Worm (Caenorhabditis elegans) whole organism, late embryonic: ENCODE results near the gene H21P03.10.

ENCODE experiments used
- ama-1 ChIP-seq: fragments of 150-350 bp; optimal IDR thresholded peaks from 2 replicates; lab custom pipeline; 2014
- ceh-24 ChIP-seq: sonication (generic microtip); optimal IDR thresholded peaks from 2 replicates; lab custom pipeline; 2016; ENCODE audit warnings: mild to moderate bottlenecking, missing genetic modification characterization, missing compliant biosample characterization
- ets-4 ChIP-seq: sonication (generic microtip); optimal IDR thresholded peaks from 2 replicates; lab custom pipeline; 2016; ENCODE audit warnings: missing genetic modification characterization, missing compliant biosample characterization
- lin-11 ChIP-seq: fragments of 200-800 bp; sonication (Bioruptor generic); optimal IDR thresholded peaks from 2 replicates; lab custom pipeline; 2018; ENCODE audit warnings: mild to moderate bottlenecking, missing genetic modification characterization, missing compliant biosample characterization
- nhr-11 ChIP-seq: fragments of 150-350 bp; optimal IDR thresholded peaks from 2 replicates; lab custom pipeline; 2014; ENCODE audit warnings: missing biosample characterization, missing genetic modification characterization
- pag-3 ChIP-seq: sonication (generic microtip); optimal IDR thresholded peaks from 2 replicates; lab custom pipeline; 2016; ENCODE audit warnings: missing compliant biosample characterization, missing genetic modification characterization, borderline replicate concordance
- pha-4 ChIP-seq: fragments of 150-350 bp; optimal IDR thresholded peaks from 2 replicates; lab custom pipeline; 2018; ENCODE audit warnings: missing biosample characterization, missing genetic modification reagents, missing genetic modification characterization
- ref-2 ChIP-seq: sonication (generic microtip); optimal IDR thresholded peaks from 2 replicates; lab custom pipeline; 2016; ENCODE audit warnings: missing genetic modification characterization, missing compliant biosample characterization

ce11 chrIV:11452928-11453327 is 47.6 kb upstream of the H21P03.10 start:
- TF ChIP-seq pag-3 (no peak), ets-4 (tag; lab: Kevin White, UChicago) (no peak), pha-4 (tag; lab: Kevin White, UChicago) (no peak), lin-11 (tag; lab: Kevin White, UChicago) (no peak), ama-1 (lab: Kevin White, UChicago) (no peak), ceh-24 (tag; lab: Kevin White, UChicago) (no peak), ref-2 (tag; lab: Kevin White, UChicago) (no peak), nhr-11 (tag; lab: Kevin White, UChicago) (no peak)
